Worm (Caenorhabditis elegans) whole organism, young adult: ENCODE measurements around the gene srv-15.

Source experiments
- B0261.1 ChIP-seq: sonication (generic microtip); optimal IDR thresholded peaks from 2 replicates; lab custom pipeline; 2016; ENCODE audit warnings: mild to moderate bottlenecking, missing genetic modification characterization, moderate library complexity, missing compliant biosample characterization
- C17E4.6 ChIP-seq: fragments of 200-800 bp; sonication (Bioruptor generic); IDR thresholded peaks from 2 replicates; pipeline ENCODE4 v1.3.6; 2022; ENCODE audit warnings: missing genetic modification reagents, missing genetic modification characterization, missing compliant biosample characterization
- F23B12.7 ChIP-seq: sonication (generic microtip); optimal IDR thresholded peaks from 2 replicates; lab custom pipeline; 2017; ENCODE audit warnings: missing genetic modification characterization, mild to moderate bottlenecking, missing compliant biosample characterization, antibody characterized with exemption, moderate library complexity; ENCODE audit not compliant: insufficient read depth
- F37B4.10 ChIP-seq: fragments of 200-800 bp; sonication (Bioruptor generic); IDR thresholded peaks from 2 replicates; pipeline ENCODE4 v1.3.6; 2022; ENCODE audit warnings: missing genetic modification characterization, missing compliant biosample characterization
- F49E8.2 ChIP-seq: sonication (generic microtip); optimal IDR thresholded peaks from 3 replicates; lab custom pipeline; 2017; ENCODE audit warnings: missing genetic modification characterization, mild to moderate bottlenecking, missing compliant biosample characterization, antibody characterized with exemption, moderate library complexity; ENCODE audit not compliant: insufficient read depth
- F55B11.4 ChIP-seq: sonication (generic microtip); optimal IDR thresholded peaks from 2 replicates; lab custom pipeline; 2016; ENCODE audit warnings: missing compliant biosample characterization, missing genetic modification characterization, borderline replicate concordance; ENCODE audit not compliant: insufficient read depth
- K12H6.12 ChIP-seq: fragments of 200-800 bp; sonication (Bioruptor generic); optimal IDR thresholded peaks from 2 replicates; lab custom pipeline; 2018; ENCODE audit warnings: mild to moderate bottlenecking, missing genetic modification characterization, missing compliant biosample characterization
- athp-1 ChIP-seq: sonication (generic microtip); optimal IDR thresholded peaks from 2 replicates; lab custom pipeline; 2017; ENCODE audit warnings: mild to moderate bottlenecking, missing genetic modification characterization, missing compliant biosample characterization
- attf-5 ChIP-seq: fragments of 200-800 bp; sonication (Bioruptor generic); optimal IDR thresholded peaks from 2 replicates; lab custom pipeline; 2018; ENCODE audit warnings: mild to moderate bottlenecking, missing genetic modification characterization, missing compliant biosample characterization
- attf-6 ChIP-seq: fragments of 200-800 bp; sonication (Bioruptor generic); IDR thresholded peaks from 2 replicates; pipeline ENCODE4 v1.3.6; 2022; ENCODE audit warnings: missing genetic modification reagents, missing genetic modification characterization, missing compliant biosample characterization
- ceh-79 ChIP-seq: sonication (generic microtip); optimal IDR thresholded peaks from 2 replicates; lab custom pipeline; 2017; ENCODE audit warnings: mild to moderate bottlenecking, missing genetic modification characterization, missing compliant biosample characterization
- ceh-91 ChIP-seq: fragments of 200-800 bp; sonication (Bioruptor generic); IDR thresholded peaks from 2 replicates; pipeline ENCODE4 v1.3.6; 2022; ENCODE audit warnings: missing genetic modification reagents, missing genetic modification characterization, missing compliant biosample characterization
- efl-1 ChIP-seq: fragments of 150-350 bp; optimal IDR thresholded peaks from 2 replicates; lab custom pipeline; 2014; ENCODE audit warnings: missing biosample characterization, missing genetic modification reagents, missing genetic modification characterization
- egrh-3 ChIP-seq: fragments of 200-800 bp; sonication (Bioruptor generic); IDR thresholded peaks from 2 replicates; pipeline ENCODE4 v1.3.6; 2022; ENCODE audit warnings: missing genetic modification reagents, missing genetic modification characterization, missing compliant biosample characterization
- ekl-4 ChIP-seq: fragments of 200-800 bp; sonication (Bioruptor generic); IDR thresholded peaks from 2 replicates; pipeline ENCODE4 v1.3.6; 2022; ENCODE audit warnings: missing genetic modification reagents, missing genetic modification characterization, missing compliant biosample characterization
- fkh-3 ChIP-seq: sonication (generic microtip); optimal IDR thresholded peaks from 2 replicates; lab custom pipeline; 2016; ENCODE audit warnings: mild to moderate bottlenecking, missing genetic modification characterization, missing compliant biosample characterization
- hmg-1.2 ChIP-seq: fragments of 200-800 bp; sonication (Bioruptor generic); IDR thresholded peaks from 2 replicates; pipeline ENCODE4 v1.3.6; 2022; ENCODE audit warnings: missing genetic modification reagents, missing genetic modification characterization, missing compliant biosample characterization
- hrde-1 ChIP-seq: sonication (generic microtip); optimal IDR thresholded peaks from 2 replicates; lab custom pipeline; 2016; ENCODE audit warnings: missing genetic modification characterization, mild to moderate bottlenecking, missing compliant biosample characterization, moderate library complexity, missing genotype, missing genetic modification reagents, borderline replicate concordance
- lir-1 ChIP-seq: fragments of 200-800 bp; sonication (Bioruptor generic); conservative IDR thresholded peaks from 2 replicates; pipeline ENCODE4 v1.3.6; 2022; ENCODE audit warnings: missing genetic modification reagents, missing genetic modification characterization, missing compliant biosample characterization
- nhr-120 ChIP-seq: fragments of 200-800 bp; sonication (Bioruptor generic); IDR thresholded peaks from 2 replicates; pipeline ENCODE4 v1.3.6; 2022; ENCODE audit warnings: missing genetic modification characterization, missing compliant biosample characterization
- nhr-27 ChIP-seq: fragments of 200-800 bp; sonication (Bioruptor generic); optimal IDR thresholded peaks from 2 replicates; lab custom pipeline; 2018; ENCODE audit warnings: mild to moderate bottlenecking, missing genetic modification characterization, moderate library complexity, missing compliant biosample characterization
- rpc-1 ChIP-seq, 2 experiments: fragments of 150-350 bp in 1 of 2; sonication (generic microtip) in 1 of 2; optimal IDR thresholded peaks; 2 replicates each; lab custom pipeline; 2014 to 2018; ENCODE audit warnings: missing biosample characterization in 1 of 2, missing genetic modification characterization in 1 of 2, missing genetic modification reagents in 1 of 2, missing genotype in 1 of 2
- snpc-4 ChIP-seq, 5 experiments: fragments of 150-350 bp in 1 of 5; sonication (generic microtip) in 4 of 5; optimal IDR thresholded peaks; 2 replicates each; lab custom pipeline; 2014 to 2018; ENCODE audit warnings: missing genetic modification characterization in 5 of 5, missing biosample characterization in 3 of 5, antibody characterized with exemption in 2 of 5, mild to moderate bottlenecking in 2 of 5, missing compliant biosample characterization in 2 of 5, missing genotype in 2 of 5, moderate library complexity in 2 of 5, missing genetic modification reagents in 1 of 5
- unc-62 ChIP-seq: fragments of 150-350 bp; optimal IDR thresholded peaks from 2 replicates; lab custom pipeline; 2014; ENCODE audit warnings: missing biosample characterization, missing genetic modification reagents, missing genetic modification characterization
- zim-3 ChIP-seq: sonication (generic microtip); optimal IDR thresholded peaks from 2 replicates; lab custom pipeline; 2017; ENCODE audit warnings: mild to moderate bottlenecking, missing genetic modification characterization, moderate library complexity, missing compliant biosample characterization

srv-15 gene

DNA sequence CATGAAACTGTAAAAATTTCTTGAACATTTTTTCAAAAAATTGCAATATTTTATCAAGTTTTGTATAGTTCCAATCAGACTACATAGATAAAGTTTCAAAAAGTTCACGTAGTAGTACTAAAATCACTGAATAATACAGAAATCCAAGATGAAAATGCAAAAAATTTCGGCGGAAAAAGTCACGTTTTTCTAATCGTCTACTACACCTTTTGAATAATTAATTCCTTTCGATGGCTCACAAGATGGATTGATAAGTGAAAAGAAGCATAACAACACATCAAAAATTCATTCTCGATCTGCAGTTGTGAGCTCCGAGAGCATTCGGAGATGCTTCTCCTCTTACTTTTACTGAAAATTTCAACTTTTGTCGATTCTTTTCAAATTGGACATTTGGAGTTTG, 33.7 kb upstream of the srv-15 start, which contains the start of gene gcy-25:
Gene gcy-25, plus strand, starts transcription at position 301 of the 400 bp plus-strand sequence.
- TF ChIP-seq lir-1 (GFP tag; lab: Robert Waterston, UW) (no peak), C17E4.6 (no peak), ceh-79 (no peak), ekl-4 (GFP tag; lab: Robert Waterston, UW) (no peak), egrh-3 (GFP tag; lab: Robert Waterston, UW) (no peak), nhr-27 (tag; lab: Kevin White, UChicago) (no peak), K12H6.12 (tag; lab: Kevin White, UChicago) (no peak), athp-1 (tag; lab: Kevin White, UChicago) (no peak), fkh-3 (no peak), B0261.1 (no peak), ceh-91 (GFP tag; lab: Robert Waterston, UW) (no peak)

DNA sequence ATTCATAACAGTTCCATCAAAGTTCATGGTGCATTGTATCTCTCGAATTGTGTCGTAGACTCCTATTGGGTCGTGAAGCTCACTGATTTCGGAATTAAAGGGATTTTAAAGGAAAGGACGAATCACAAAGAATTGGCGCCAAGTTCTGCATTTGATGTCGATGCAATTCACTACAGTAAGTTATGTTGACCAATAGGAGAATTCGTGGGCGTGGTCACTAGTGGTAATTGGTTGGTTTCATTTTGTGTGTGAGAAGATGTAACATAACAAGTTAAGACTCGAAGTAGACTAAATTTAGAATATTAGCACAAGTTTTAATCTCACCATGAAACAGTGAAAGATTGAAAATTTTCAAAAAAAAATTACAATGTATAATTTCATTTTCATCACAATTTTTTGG, 28.1 kb upstream of the srv-15 start:
- TF ChIP-seq snpc-4 (GFP tag; optimal IDR thresholded peaks at IDR 0.05; lab: Kevin White, UChicago), result peak; percentile 7
- TF ChIP-seq snpc-4 (tag; optimal IDR thresholded peaks at IDR 0.05; lab: Kevin White, UChicago), result no peak
- no peak for TF ChIP-seq hmg-1.2

DNA sequence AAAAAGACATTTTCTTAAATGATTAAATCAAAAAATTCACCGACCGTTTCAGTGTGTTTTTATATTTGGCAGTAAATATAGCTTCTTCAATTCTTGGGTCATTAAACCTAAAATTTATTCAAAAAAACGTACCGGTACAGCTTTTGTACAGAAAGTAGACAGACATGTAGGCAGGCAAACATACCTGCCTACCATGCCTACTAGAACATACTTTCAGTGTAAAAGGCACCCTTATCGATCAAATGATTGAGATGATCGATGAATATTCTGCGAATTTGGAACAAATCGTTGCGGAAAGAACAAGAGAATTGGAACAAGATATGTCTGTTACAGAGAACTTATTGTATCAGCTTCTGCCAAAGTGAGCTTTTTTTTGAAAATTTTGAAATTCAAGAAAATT, 26.3 kb upstream of the srv-15 start:
- TF ChIP-seq snpc-4 (GFP tag; optimal IDR thresholded peaks at IDR 0.05; lab: Kevin White, UChicago) (peak; percentile 23), snpc-4 (tag; optimal IDR thresholded peaks at IDR 0.05; lab: Kevin White, UChicago) (peak in 2 of 4 experiments; percentile 39 to 63), F55B11.4 (tag; lab: Kevin White, UChicago) (no peak), attf-6 (GFP tag; lab: Robert Waterston, UW) (peak; percentile 83), rpc-1 (optimal IDR thresholded peaks at IDR 0.05; lab: Kevin White, UChicago) (no peak), rpc-1 (tag; optimal IDR thresholded peaks at IDR 0.05; lab: Kevin White, UChicago) (no peak), zim-3 (tag; lab: Kevin White, UChicago) (no peak)

DNA sequence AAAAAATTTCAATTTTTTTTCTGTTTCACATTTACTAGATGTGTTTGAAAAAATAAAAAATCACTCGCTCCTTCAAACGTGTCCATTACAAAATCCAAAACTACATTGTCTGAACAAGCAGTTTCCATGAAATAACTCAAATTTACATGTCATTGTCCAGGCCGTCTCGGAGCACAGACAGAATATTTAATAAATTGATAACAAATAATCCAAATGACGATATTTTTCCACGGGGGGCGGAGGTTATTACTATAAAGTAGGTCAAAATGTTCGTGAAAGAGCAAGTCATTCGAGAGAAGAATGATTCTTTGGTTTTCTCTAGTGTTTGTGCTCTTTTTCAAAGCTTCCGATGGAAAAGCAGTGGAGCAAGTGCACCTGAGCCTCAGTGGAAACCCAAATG, 22.5 kb upstream of the srv-15 start, which contains the start of gene Y105C5B.3:
Gene Y105C5B.3, plus strand, starts transcription at position 301 of the 400 bp plus-strand sequence.
- TF ChIP-seq F49E8.2 (no peak), snpc-4 (GFP tag; optimal IDR thresholded peaks at IDR 0.05; lab: Kevin White, UChicago) (no peak), snpc-4 (tag; optimal IDR thresholded peaks at IDR 0.05; lab: Kevin White, UChicago) (peak in 1 of 4 experiments; percentile 12)
- TF ChIP-seq, all 124 proteins: peak for 1

DNA sequence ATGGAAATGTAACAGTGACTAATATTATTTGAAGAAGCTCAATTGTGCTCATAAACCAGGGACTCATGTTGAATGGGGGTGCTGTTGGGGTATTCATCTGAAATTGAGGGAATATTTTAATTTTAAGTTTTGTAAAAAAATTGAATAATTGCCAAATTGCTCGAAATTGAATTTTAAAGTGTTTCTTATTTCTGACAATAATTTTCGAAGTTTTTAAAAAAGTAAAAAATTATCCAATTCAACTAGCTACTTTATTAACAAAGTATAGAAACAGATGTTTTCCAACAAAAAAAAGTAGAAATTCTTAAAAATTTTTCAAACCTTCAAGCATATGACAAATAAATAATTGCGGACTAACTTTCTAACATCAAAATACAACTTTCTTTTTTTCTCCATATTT, 12.2 kb upstream of the srv-15 start, which contains the start of gene srv-14:
Gene srv-14, minus strand, starts transcription at position 101 of the 400 bp plus-strand sequence.
- no peak for TF ChIP-seq nhr-120 (GFP tag; lab: Robert Waterston, UW)
- TF ChIP-seq fkh-3, result no peak
- TF ChIP-seq F37B4.10, result no peak
- no peak for TF ChIP-seq efl-1 (GFP tag; lab: Kevin White, UChicago)
- no peak for TF ChIP-seq attf-5 (GFP tag; lab: Kevin White, UChicago)
- TF ChIP-seq unc-62 (GFP tag; lab: Kevin White, UChicago), result no peak
- TF ChIP-seq ekl-4 (GFP tag; lab: Robert Waterston, UW), result no peak
- TF ChIP-seq F23B12.7 (tag; lab: Kevin White, UChicago), result no peak

ce11 chrIV:15894819-15895218, 11.6 kb upstream of the srv-15 start:
- TF ChIP-seq attf-6 (GFP tag; lab: Robert Waterston, UW) (peak; percentile 62; the same call in 1 of the 2 replicates), hrde-1 (tag; lab: Kevin White, UChicago) (no peak), snpc-4 (GFP tag; optimal IDR thresholded peaks at IDR 0.05; lab: Kevin White, UChicago) (no peak), snpc-4 (tag; optimal IDR thresholded peaks at IDR 0.05; lab: Kevin White, UChicago) (peak in 1 of 4 experiments; percentile 7)
